Worm (Caenorhabditis elegans): ENCODE measurements around the gene thoc-5.
A peak's percentile ranks its signal among the peaks of the same experiment; 100 is the strongest.

The thoc-5 gene

ce11 chrIII:5321661-5322060 lies 27.5 kb downstream of the thoc-5 start, which contains the start of gene F52C9.3 (continued):
- TF ChIP-seq cebp-2 (GFP tag; IDR thresholded peaks at IDR 0.05) (no peak), snpc-1.1 (tag; optimal IDR thresholded peaks at IDR 0.05; ENCODE audit: insufficient read depth) (no peak)

ce11 chrIII:5318610-5319009 lies 30.6 kb downstream of the thoc-5 start:
- no peak for TF ChIP-seq cebp-1 (GFP tag; IDR thresholded peaks at IDR 0.05)
- peak; percentile 17 for TF ChIP-seq cebp-1 (tag; optimal IDR thresholded peaks at IDR 0.05)
- TF ChIP-seq nhr-80 (tag; optimal IDR thresholded peaks at IDR 0.05) = peak; percentile 8
- no peak for TF ChIP-seq ekl-4 (GFP tag; IDR thresholded peaks at IDR 0.05)
- no peak for TF ChIP-seq lsl-1 (GFP tag; optimal IDR thresholded peaks at IDR 0.05)
- TF ChIP-seq lin-35 (GFP tag; optimal IDR thresholded peaks at IDR 0.05) = no peak

ce11 chrIII:5310940-5311339 lies 38.3 kb downstream of the thoc-5 start, which contains the start of gene pqe-1:
Gene pqe-1 (plus strand): TSS chrIII:5311240.
- TF ChIP-seq attf-3 (GFP tag; conservative IDR thresholded peaks at IDR 0.05) = no peak
- TF ChIP-seq F33H1.4 (GFP tag; IDR thresholded peaks at IDR 0.05) = no peak
- no peak for TF ChIP-seq madf-3 (GFP tag; IDR thresholded peaks at IDR 0.05)
- no peak for TF ChIP-seq egl-44 (GFP tag; IDR thresholded peaks at IDR 0.05)
- no peak for TF ChIP-seq die-1 (tag; optimal IDR thresholded peaks at IDR 0.05)
- no peak for TF ChIP-seq ceh-100 (GFP tag; IDR thresholded peaks at IDR 0.05)
- TF ChIP-seq sdz-38 (tag; optimal IDR thresholded peaks at IDR 0.05) = no peak
- TF ChIP-seq dpl-1 (GFP tag; optimal IDR thresholded peaks at IDR 0.05) = no peak
- no peak for TF ChIP-seq ztf-6 (GFP tag; IDR thresholded peaks at IDR 0.05)
- TF ChIP-seq ceh-91 (GFP tag; IDR thresholded peaks at IDR 0.05) = no peak
- no peak for TF ChIP-seq F22D6.2 (tag; optimal IDR thresholded peaks at IDR 0.05)

ce11 chrIII:5310403-5310802 lies 38.8 kb downstream of the thoc-5 start:
- TF ChIP-seq zim-3 (tag; optimal IDR thresholded peaks at IDR 0.05) (peak; percentile 4), cebp-2 (GFP tag; IDR thresholded peaks at IDR 0.05) (no peak), zfh-2 (GFP tag; conservative IDR thresholded peaks at IDR 0.05) (peak; percentile 63), K11D2.4 (GFP tag; IDR thresholded peaks at IDR 0.05) (0 out of 2 replicates have a peak, but pooled peaks have one; percentile 34), ccch-3 (GFP tag; optimal IDR thresholded peaks at IDR 0.05) (no peak), hlh-12 (tag; optimal IDR thresholded peaks at IDR 0.05) (no peak)

- TF ChIP-seq lag-1 (GFP tag; IDR thresholded peaks at IDR 0.05) (no peak), ceh-27 (GFP tag; optimal IDR thresholded peaks at IDR 0.05) (peak; percentile 58), mel-28 (tag; optimal IDR thresholded peaks at IDR 0.05; ENCODE audit: borderline replicate concordance) (no peak), Y95B8A.8 (GFP tag; IDR thresholded peaks at IDR 0.05) (no peak), rpc-1 (optimal IDR thresholded peaks at IDR 0.05) (no peak), rpc-1 (tag; optimal IDR thresholded peaks at IDR 0.05) (no peak), pbrm-1 (GFP tag; IDR thresholded peaks at IDR 0.05) (no peak), zim-3 (tag; optimal IDR thresholded peaks at IDR 0.05) (no peak), him-1 (tag; optimal IDR thresholded peaks at IDR 0.05) (no peak), repo-1 (tag; optimal IDR thresholded peaks at IDR 0.05) (no peak), ceh-40 (GFP tag; IDR thresholded peaks at IDR 0.05) (no peak), fkh-3 (tag; optimal IDR thresholded peaks at IDR 0.05) (no peak), nhr-80 (tag; optimal IDR thresholded peaks at IDR 0.05) (no peak), mxl-1 (tag; optimal IDR thresholded peaks at IDR 0.05) (no peak), athp-1 (tag; optimal IDR thresholded peaks at IDR 0.05) (peak; percentile 56), Y67H2A.10 (GFP tag; conservative IDR thresholded peaks at IDR 0.05) (no peak), ceh-58 (GFP tag; IDR thresholded peaks at IDR 0.05) (no peak), madf-10 (tag; optimal IDR thresholded peaks at IDR 0.05) (no peak), tbp1 (GFP tag; optimal IDR thresholded peaks at IDR 0.05) (peak; percentile 38), ztf-22 (GFP tag; optimal IDR thresholded peaks at IDR 0.05) (no peak), unc-130 (GFP tag; optimal IDR thresholded peaks at IDR 0.05) (peak; percentile 75), hlh-12 (tag; optimal IDR thresholded peaks at IDR 0.05) (no peak), hmg-1.2 (GFP tag; IDR thresholded peaks at IDR 0.05) (no peak), attf-3 (GFP tag; conservative IDR thresholded peaks at IDR 0.05) (no peak), ztf-18 (tag; optimal IDR thresholded peaks at IDR 0.05) (no peak)
Measured at ce11 chrIII:5308278-5308677, 40.9 kb downstream of the thoc-5 start, which contains the start of gene mog-3. Gene mog-3 (plus strand): TSS chrIII:5308596.

All from whole organism, young adult.